Fruit fly (Drosophila melanogaster): ENCODE data around the gene mthl1.

Gene mthl1

DNA sequence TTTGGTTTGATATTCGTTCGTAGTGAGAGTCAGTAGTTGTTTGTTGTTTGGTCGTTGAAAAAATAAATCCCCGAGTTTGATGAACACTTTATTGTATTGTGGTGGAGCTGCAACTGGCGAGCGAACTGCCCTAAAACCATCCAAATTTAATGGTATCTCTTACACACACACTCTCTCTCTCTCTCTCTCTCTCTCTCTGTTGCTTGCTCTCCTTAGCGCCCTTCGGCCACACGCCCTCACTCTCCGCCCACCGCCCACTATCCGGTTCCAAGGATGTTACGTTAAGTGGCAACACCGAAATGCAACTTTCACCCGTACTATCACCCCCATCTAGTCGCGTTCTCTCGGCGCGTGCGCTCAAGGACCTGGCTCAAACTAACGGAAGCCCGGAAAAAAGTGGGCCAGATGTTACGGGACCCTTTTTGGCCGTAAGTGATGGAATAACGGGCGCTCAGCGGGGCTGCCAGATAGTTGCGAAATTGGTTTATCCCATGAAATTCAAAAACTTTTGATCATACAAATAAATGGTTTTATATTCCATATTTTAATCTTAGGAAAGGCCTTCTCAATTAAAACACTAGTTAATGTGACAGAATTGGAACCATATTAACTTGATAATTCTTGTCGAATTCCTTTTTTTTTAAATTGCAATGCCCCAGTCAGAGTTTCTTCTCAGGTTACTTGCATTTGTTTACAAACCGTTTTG, 46.8 kb downstream of the mthl1 start:
- no peak for TF ChIP-seq dl (GFP tag; optimal IDR thresholded peaks at IDR 0.05; ENCODE audit: insufficient read depth in 1 of 2, partially characterized antibody in 2 of 2)
- TF ChIP-seq sage (GFP tag; optimal IDR thresholded peaks at IDR 0.05) = no peak
- no peak for TF ChIP-seq pan (optimal IDR thresholded peaks at IDR 0.05)
- TF ChIP-seq Rel (GFP tag; optimal IDR thresholded peaks at IDR 0.05) = no peak
- TF ChIP-seq Rel (tag; optimal IDR thresholded peaks at IDR 0.05) = no peak
- TF ChIP-seq Dfd (GFP tag; optimal IDR thresholded peaks at IDR 0.05) = no peak
- TF ChIP-seq GATAd (GFP tag; optimal IDR thresholded peaks at IDR 0.05) = no peak
- TF ChIP-seq CG9705 (GFP tag; optimal IDR thresholded peaks at IDR 0.05) = no peak
- TF ChIP-seq Jra (GFP tag; optimal IDR thresholded peaks at IDR 0.05) = no peak
- TF ChIP-seq Dif (GFP tag; optimal IDR thresholded peaks at IDR 0.05; ENCODE audit: partially characterized antibody) = no peak
- TF ChIP-seq psq (GFP tag; optimal IDR thresholded peaks at IDR 0.05) = no peak
- no peak for TF ChIP-seq fru (GFP tag; optimal IDR thresholded peaks at IDR 0.05)
- TF ChIP-seq Vsx2 (GFP tag; optimal IDR thresholded peaks at IDR 0.05; ENCODE audit: partially characterized antibody) = no peak
- no peak for TF ChIP-seq OdsH (GFP tag; optimal IDR thresholded peaks at IDR 0.05)
- no peak for TF ChIP-seq ey (GFP tag; optimal IDR thresholded peaks at IDR 0.05)
- TF ChIP-seq dmrt93B (GFP tag; optimal IDR thresholded peaks at IDR 0.05) = no peak
- TF ChIP-seq HLH106 (tag; optimal IDR thresholded peaks at IDR 0.05) = no peak
- TF ChIP-seq N (GFP tag; optimal IDR thresholded peaks at IDR 0.05) = no peak

DNA sequence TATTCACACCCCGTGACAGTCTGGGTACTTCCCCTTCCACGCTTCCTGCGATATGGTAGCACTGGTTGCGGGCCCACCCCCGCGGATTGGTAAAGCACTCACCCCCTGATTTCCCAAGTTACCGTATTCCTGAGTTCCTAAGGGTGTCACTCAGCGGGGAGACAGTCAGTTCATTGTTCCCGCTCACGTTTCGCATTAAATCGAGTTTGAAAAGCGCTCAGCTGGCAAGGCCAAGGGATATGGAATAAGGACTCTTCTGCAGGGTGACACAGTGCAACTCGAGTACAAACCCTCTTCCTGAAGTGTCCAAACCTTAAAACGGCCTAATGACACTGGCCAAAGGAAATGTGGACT, 47.3 kb downstream of the mthl1 start:
- TF ChIP-seq h (GFP tag; optimal IDR thresholded peaks at IDR 0.05) (no peak), Rel (GFP tag; optimal IDR thresholded peaks at IDR 0.05) (no peak), Rel (tag; optimal IDR thresholded peaks at IDR 0.05) (peak; percentile 50)

DNA sequence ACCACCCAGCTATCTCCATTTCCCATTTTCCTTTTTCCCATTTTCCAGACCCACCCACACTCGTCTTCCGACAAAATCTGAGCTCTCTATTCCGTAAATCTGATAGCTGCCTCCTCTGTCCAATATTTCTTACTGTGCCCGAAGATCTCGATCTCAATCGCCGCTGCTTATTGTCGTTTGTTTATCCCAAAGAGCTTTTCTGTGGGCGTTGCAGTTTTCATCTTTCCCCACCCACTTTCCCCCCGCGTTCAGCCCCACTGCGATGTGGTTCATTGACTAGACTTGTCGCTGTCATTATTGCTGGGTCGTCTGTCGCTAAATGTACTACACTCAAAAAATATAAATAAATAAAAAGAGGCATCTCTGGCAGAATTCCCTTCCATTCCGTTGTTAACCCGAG, 48.6 kb downstream of the mthl1 start:
- TF ChIP-seq tai (GFP tag; optimal IDR thresholded peaks at IDR 0.05) (no peak), psq (GFP tag; optimal IDR thresholded peaks at IDR 0.05) (no peak), Sp1 (GFP tag; optimal IDR thresholded peaks at IDR 0.05) (no peak), sv (GFP tag; optimal IDR thresholded peaks at IDR 0.05) (no peak), br (GFP tag; optimal IDR thresholded peaks at IDR 0.05) (no peak), CG9705 (GFP tag; optimal IDR thresholded peaks at IDR 0.05) (no peak), CrebA (GFP tag; optimal IDR thresholded peaks at IDR 0.05; ENCODE audit: borderline replicate concordance) (no peak)

DNA sequence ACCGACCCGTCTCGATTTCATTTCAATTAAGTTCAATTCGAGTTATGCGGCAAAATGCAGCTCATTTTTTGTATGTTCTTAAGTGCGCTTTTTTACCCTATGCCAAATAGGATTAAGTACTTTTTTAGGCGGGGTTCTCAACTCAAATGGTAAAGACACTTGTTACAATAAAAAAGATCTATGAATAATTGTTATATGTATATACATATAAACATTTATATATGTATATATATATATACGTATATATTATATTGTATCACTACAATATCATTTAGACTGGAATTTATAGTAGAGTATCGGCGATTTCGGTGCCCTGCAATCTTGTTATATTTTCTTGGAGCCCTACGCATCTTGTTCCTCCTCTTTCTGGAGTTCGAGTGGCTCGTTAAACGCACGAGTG, 49.2 kb downstream of the mthl1 start:
- TF ChIP-seq Vsx2 (GFP tag; optimal IDR thresholded peaks at IDR 0.05; ENCODE audit: partially characterized antibody) (no peak), foxo (GFP tag; optimal IDR thresholded peaks at IDR 0.05) (no peak), fru (GFP tag; optimal IDR thresholded peaks at IDR 0.05) (no peak), CG32264 (GFP tag; optimal IDR thresholded peaks at IDR 0.05) (no peak), h (GFP tag; optimal IDR thresholded peaks at IDR 0.05) (no peak), Dfd (GFP tag; optimal IDR thresholded peaks at IDR 0.05) (no peak), ey (GFP tag; optimal IDR thresholded peaks at IDR 0.05) (no peak), CG9705 (GFP tag; optimal IDR thresholded peaks at IDR 0.05) (no peak), pan (optimal IDR thresholded peaks at IDR 0.05) (no peak), Rel (GFP tag; optimal IDR thresholded peaks at IDR 0.05) (no peak), Rel (tag; optimal IDR thresholded peaks at IDR 0.05) (no peak), Abd-B (GFP tag; optimal IDR thresholded peaks at IDR 0.05) (no peak), Hnf4 (GFP tag; optimal IDR thresholded peaks at IDR 0.05) (no peak), lola (GFP tag; optimal IDR thresholded peaks at IDR 0.05) (no peak)

DNA sequence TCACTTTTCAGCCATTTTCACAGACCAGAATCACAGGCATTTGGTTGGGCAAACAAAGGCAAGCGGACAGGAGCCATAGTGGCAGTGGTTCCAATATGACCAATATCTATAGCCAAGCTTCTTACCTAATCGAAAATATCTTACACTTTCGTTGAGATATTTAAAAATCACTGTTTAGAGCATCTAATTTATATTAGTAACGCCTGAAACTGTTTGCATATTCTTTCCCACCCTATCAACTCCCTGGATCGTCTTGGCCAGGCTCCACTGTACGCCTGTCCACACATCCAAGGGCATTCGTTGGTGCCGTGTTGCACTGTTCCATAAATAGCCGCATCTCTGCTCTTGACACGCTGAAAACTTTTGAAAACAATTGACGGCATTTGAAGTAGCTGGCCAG, 49.7 kb downstream of the mthl1 start:
- TF ChIP-seq Dif (GFP tag; optimal IDR thresholded peaks at IDR 0.05; ENCODE audit: partially characterized antibody) (no peak), sage (GFP tag; optimal IDR thresholded peaks at IDR 0.05) (no peak), sv (GFP tag; optimal IDR thresholded peaks at IDR 0.05) (no peak), Jra (GFP tag; optimal IDR thresholded peaks at IDR 0.05) (no peak), dmrt93B (GFP tag; optimal IDR thresholded peaks at IDR 0.05) (no peak), br (GFP tag; optimal IDR thresholded peaks at IDR 0.05) (no peak), pan (optimal IDR thresholded peaks at IDR 0.05) (no peak), HLH106 (tag; optimal IDR thresholded peaks at IDR 0.05) (no peak), Myc (optimal IDR thresholded peaks at IDR 0.05) (no peak), CG9705 (GFP tag; optimal IDR thresholded peaks at IDR 0.05) (no peak), ey (GFP tag; optimal IDR thresholded peaks at IDR 0.05) (no peak), Hr83 (GFP tag; optimal IDR thresholded peaks at IDR 0.05; ENCODE audit: poor library complexity, severe bottlenecking) (no peak), dl (GFP tag; optimal IDR thresholded peaks at IDR 0.05; ENCODE audit: insufficient read depth in 1 of 2, partially characterized antibody in 2 of 2) (no peak), OdsH (GFP tag; optimal IDR thresholded peaks at IDR 0.05) (no peak), Hnf4 (GFP tag; optimal IDR thresholded peaks at IDR 0.05) (no peak), fru (GFP tag; optimal IDR thresholded peaks at IDR 0.05) (no peak), Rel (GFP tag; optimal IDR thresholded peaks at IDR 0.05) (no peak), Rel (tag; optimal IDR thresholded peaks at IDR 0.05) (no peak), foxo (GFP tag; optimal IDR thresholded peaks at IDR 0.05) (no peak), jim (GFP tag; optimal IDR thresholded peaks at IDR 0.05) (no peak), Mio (GFP tag; optimal IDR thresholded peaks at IDR 0.05) (no peak)

Measured in whole organism, wandering third instar larva.